Worm (Caenorhabditis elegans) whole organism, mixed stage, embryonic: Measurements from ENCODE around the gene F49F1.14.

Source experiments
- M03D4.4 ChIP-seq: sonication (generic microtip); optimal IDR thresholded peaks from 2 replicates; lab custom pipeline; 2017; ENCODE audit warnings: mild to moderate bottlenecking, missing genetic modification characterization, missing compliant biosample characterization
- bed-3 ChIP-seq: fragments of 200-800 bp; sonication (Bioruptor generic); optimal IDR thresholded peaks from 3 replicates; lab custom pipeline; 2018; ENCODE audit warnings: mild to moderate bottlenecking, missing genetic modification characterization, moderate library complexity, missing compliant biosample characterization
- ceh-39 ChIP-seq: fragments of 150-350 bp; optimal IDR thresholded peaks from 2 replicates; lab custom pipeline; 2014; ENCODE audit warnings: missing biosample characterization, missing genetic modification characterization
- ceh-43 ChIP-seq: fragments of 200-800 bp; sonication (Bioruptor generic); optimal IDR thresholded peaks from 2 replicates; lab custom pipeline; 2018; ENCODE audit warnings: mild to moderate bottlenecking, missing genetic modification characterization, moderate library complexity, missing compliant biosample characterization
- ceh-83 ChIP-seq: fragments of 200-800 bp; sonication (Bioruptor generic); optimal IDR thresholded peaks from 2 replicates; lab custom pipeline; 2018; ENCODE audit warnings: mild to moderate bottlenecking, missing genetic modification characterization, missing compliant biosample characterization
- ces-1 ChIP-seq: fragments of 150-350 bp; optimal IDR thresholded peaks from 2 replicates; lab custom pipeline; 2014; ENCODE audit warnings: missing biosample characterization, missing genetic modification reagents, missing genetic modification characterization
- cnd-1 ChIP-seq: fragments of 200-800 bp; sonication (Bioruptor generic); optimal IDR thresholded peaks from 2 replicates; lab custom pipeline; 2018; ENCODE audit warnings: mild to moderate bottlenecking, missing genetic modification characterization, missing compliant biosample characterization
- drap-1 ChIP-seq: fragments of 200-800 bp; sonication (Bioruptor generic); optimal IDR thresholded peaks from 3 replicates; lab custom pipeline; 2018; ENCODE audit warnings: mild to moderate bottlenecking, missing genetic modification characterization, missing compliant biosample characterization
- elt-1 ChIP-seq: sonication (generic microtip); optimal IDR thresholded peaks from 2 replicates; lab custom pipeline; 2017; ENCODE audit warnings: missing genetic modification characterization, mild to moderate bottlenecking, missing compliant biosample characterization, antibody characterized with exemption, moderate library complexity, borderline replicate concordance; ENCODE audit not compliant: insufficient read depth
- elt-3 ChIP-seq: fragments of 150-350 bp; optimal IDR thresholded peaks from 2 replicates; lab custom pipeline; 2014; ENCODE audit warnings: missing biosample characterization, missing genetic modification characterization
- ham-2 ChIP-seq: fragments of 200-800 bp; sonication (Bioruptor generic); optimal IDR thresholded peaks from 2 replicates; lab custom pipeline; 2018; ENCODE audit warnings: mild to moderate bottlenecking, missing genetic modification characterization, missing compliant biosample characterization
- lin-13 ChIP-seq: fragments of 150-350 bp; optimal IDR thresholded peaks from 2 replicates; lab custom pipeline; 2014; ENCODE audit warnings: missing biosample characterization, missing genetic modification characterization
- lin-32 ChIP-seq: fragments of 200-800 bp; sonication (Bioruptor generic); optimal IDR thresholded peaks from 2 replicates; lab custom pipeline; 2018; ENCODE audit warnings: mild to moderate bottlenecking, missing genetic modification characterization, missing compliant biosample characterization
- mab-5 ChIP-seq: fragments of 150-350 bp; optimal IDR thresholded peaks from 2 replicates; lab custom pipeline; 2014; ENCODE audit warnings: missing biosample characterization, missing genetic modification characterization
- mep-1 ChIP-seq: fragments of 150-350 bp; optimal IDR thresholded peaks from 2 replicates; lab custom pipeline; 2017; ENCODE audit warnings: missing biosample characterization, missing genetic modification reagents, missing genetic modification characterization, inconsistent platforms
- mls-2 ChIP-seq: sonication (generic microtip); optimal IDR thresholded peaks from 2 replicates; lab custom pipeline; 2016; ENCODE audit warnings: mild to moderate bottlenecking, missing genetic modification characterization, moderate library complexity, missing compliant biosample characterization
- nhr-12 ChIP-seq: fragments of 150-350 bp; optimal IDR thresholded peaks from 2 replicates; lab custom pipeline; 2014; ENCODE audit warnings: missing biosample characterization, missing genetic modification characterization
- nhr-237 ChIP-seq: fragments of 150-350 bp; optimal IDR thresholded peaks from 2 replicates; lab custom pipeline; 2014; ENCODE audit warnings: missing biosample characterization, missing genetic modification characterization
- nhr-28 ChIP-seq: fragments of 150-350 bp; optimal IDR thresholded peaks from 2 replicates; lab custom pipeline; 2014; ENCODE audit warnings: missing biosample characterization, missing genetic modification characterization
- nhr-76 ChIP-seq: sonication (generic microtip); optimal IDR thresholded peaks from 2 replicates; lab custom pipeline; 2017; ENCODE audit warnings: missing biosample characterization, missing genetic modification characterization
- sem-2 ChIP-seq: fragments of 200-800 bp; sonication (Bioruptor generic); optimal IDR thresholded peaks from 2 replicates; lab custom pipeline; 2018; ENCODE audit warnings: mild to moderate bottlenecking, missing genetic modification characterization, missing compliant biosample characterization
- snpc-4 ChIP-seq: fragments of 150-350 bp; optimal IDR thresholded peaks from 2 replicates; lab custom pipeline; 2014; ENCODE audit warnings: missing biosample characterization, missing genetic modification characterization
- sptf-1 ChIP-seq: sonication (generic microtip); optimal IDR thresholded peaks from 2 replicates; lab custom pipeline; 2017; ENCODE audit warnings: mild to moderate bottlenecking, missing genetic modification characterization, moderate library complexity, missing compliant biosample characterization
- tbx-8 ChIP-seq: fragments of 200-800 bp; sonication (Bioruptor generic); optimal IDR thresholded peaks from 2 replicates; lab custom pipeline; 2018; ENCODE audit warnings: mild to moderate bottlenecking, missing genetic modification characterization, moderate library complexity, missing compliant biosample characterization
- unc-120 ChIP-seq: sonication (generic microtip); optimal IDR thresholded peaks from 2 replicates; lab custom pipeline; 2017; ENCODE audit warnings: missing genetic modification characterization, missing compliant biosample characterization; ENCODE audit not compliant: poor library complexity, severe bottlenecking
- unc-62 ChIP-seq: fragments of 150-350 bp; optimal IDR thresholded peaks from 2 replicates; lab custom pipeline; 2014; ENCODE audit warnings: missing biosample characterization, missing genetic modification reagents, missing genetic modification characterization
- zip-8 ChIP-seq: fragments of 150-350 bp; optimal IDR thresholded peaks from 2 replicates; lab custom pipeline; 2014; ENCODE audit warnings: missing biosample characterization, missing genetic modification characterization
- ztf-11 ChIP-seq: fragments of 150-350 bp; optimal IDR thresholded peaks from 2 replicates; lab custom pipeline; 2014; ENCODE audit warnings: missing biosample characterization, missing genetic modification characterization

The F49F1.14 gene

DNA sequence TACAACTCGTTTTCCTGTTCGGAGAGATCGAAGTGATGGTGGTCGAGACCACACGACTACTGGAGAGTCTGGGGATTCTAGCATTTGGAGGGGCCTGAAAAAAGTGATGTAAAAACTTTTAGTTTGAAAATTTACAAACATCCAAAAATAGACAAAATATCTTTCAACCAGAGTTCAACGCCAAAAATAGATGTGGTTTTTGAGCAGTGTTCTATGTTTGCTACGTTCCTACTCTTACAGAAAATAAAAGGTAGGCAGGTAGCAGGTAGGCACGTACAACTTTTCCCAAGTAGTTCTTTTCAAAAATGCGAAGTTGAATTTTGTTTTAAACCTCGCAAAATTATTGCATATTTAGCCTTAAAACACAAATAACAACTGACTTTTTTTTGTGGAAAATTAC lies at the start of gene F49F1.14:
TSS of gene F49F1.14 (minus strand) at position 101 of the 400 bp plus-strand sequence.
- TF ChIP-seq mab-5 (tag; lab: Kevin White, UChicago) (no peak), sem-2 (GFP tag; lab: Kevin White, UChicago) (no peak), ces-1 (GFP tag; lab: Kevin White, UChicago) (no peak), zip-8 (tag; lab: Kevin White, UChicago) (no peak), unc-120 (tag; lab: Kevin White, UChicago) (no peak), cnd-1 (tag; lab: Kevin White, UChicago) (no peak), elt-1 (tag; lab: Kevin White, UChicago) (no peak), unc-62 (GFP tag; lab: Kevin White, UChicago) (no peak), elt-3 (tag; lab: Kevin White, UChicago) (no peak), tbx-8 (GFP tag; lab: Kevin White, UChicago) (no peak), mls-2 (tag; lab: Kevin White, UChicago) (no peak), mep-1 (no peak), ham-2 (GFP tag; lab: Kevin White, UChicago) (no peak), ceh-43 (GFP tag; lab: Kevin White, UChicago) (no peak)

DNA sequence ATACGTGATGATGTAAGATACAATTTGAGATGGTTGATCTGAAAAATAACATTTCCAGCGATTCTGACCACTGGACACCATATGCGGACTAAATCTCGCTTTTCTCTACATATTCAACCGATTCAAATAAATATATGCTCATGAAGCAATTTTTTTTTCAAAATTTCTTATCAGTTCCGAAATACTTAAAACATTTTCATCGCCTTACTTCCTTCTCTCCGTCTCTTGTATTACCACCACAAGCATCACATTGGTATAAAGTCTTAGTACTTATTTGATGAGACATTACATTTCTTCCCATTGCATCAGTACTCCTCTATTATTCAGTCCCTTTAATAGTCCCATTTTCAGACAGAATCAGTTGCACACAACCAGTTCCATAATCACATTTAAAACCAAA lies 42.4 kb upstream of the F49F1.14 start, which contains the start of gene K08D10.14:
TSS of gene K08D10.14 (plus strand) at position 301 of the 400 bp plus-strand sequence.
- TF ChIP-seq sptf-1 (tag; lab: Kevin White, UChicago) (no peak), elt-3 (tag; lab: Kevin White, UChicago) (no peak), ztf-11 (tag; lab: Kevin White, UChicago) (no peak), nhr-12 (tag; lab: Kevin White, UChicago) (no peak), lin-13 (tag; lab: Kevin White, UChicago) (no peak), lin-32 (GFP tag; lab: Kevin White, UChicago) (no peak), snpc-4 (tag; lab: Kevin White, UChicago) (no peak), tbx-8 (GFP tag; lab: Kevin White, UChicago) (no peak)

DNA sequence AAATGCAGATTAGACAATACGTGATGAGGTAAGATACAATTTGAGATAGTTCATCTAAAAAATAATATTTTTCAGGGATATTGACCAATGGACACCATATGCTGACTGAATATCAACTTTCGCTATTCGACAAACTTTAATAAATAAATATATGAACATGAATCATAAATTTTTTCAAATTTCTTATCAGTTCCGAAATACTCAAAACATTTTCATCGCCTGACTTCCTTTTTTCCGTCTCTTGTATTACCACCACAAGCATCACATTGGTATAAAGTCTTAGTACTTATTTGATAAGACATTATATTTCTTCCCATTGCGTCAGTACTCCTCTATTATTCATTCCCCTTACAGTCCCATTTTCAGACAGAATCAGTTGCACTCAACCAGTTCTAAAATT lies 39.9 kb upstream of the F49F1.14 start, which contains the start of the genes K08D10.10 and R07C12.1:
TSS of gene K08D10.10 (plus strand) at position 93 of the 400 bp plus-strand sequence.
TSS of gene R07C12.1 (plus strand) at position 314 of the 400 bp plus-strand sequence.
- no peak for TF ChIP-seq bed-3 (GFP tag; lab: Kevin White, UChicago)
- TF ChIP-seq M03D4.4 (tag; lab: Kevin White, UChicago), result no peak
- no peak for TF ChIP-seq drap-1
- no peak for TF ChIP-seq mls-2 (tag; lab: Kevin White, UChicago)

DNA sequence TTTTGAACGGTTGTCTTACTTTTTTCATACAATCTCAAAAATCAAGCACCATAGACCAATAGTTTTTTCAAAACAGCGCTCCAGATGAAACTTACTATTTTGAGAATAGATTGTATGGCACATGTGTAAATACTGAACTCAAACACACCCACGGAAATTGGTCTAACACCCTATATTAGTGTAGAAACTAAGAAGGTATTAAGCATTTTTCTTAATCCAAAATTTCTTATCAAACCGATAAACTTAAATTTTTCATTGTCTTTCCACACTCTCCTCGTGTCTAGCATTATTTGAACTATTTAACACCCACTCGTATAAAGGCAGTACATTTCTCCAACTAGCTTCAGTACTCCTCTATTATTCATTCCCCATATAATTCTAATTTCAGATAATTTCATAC lies 37.9 kb upstream of the F49F1.14 start:
- TF ChIP-seq sptf-1 (tag; lab: Kevin White, UChicago), result no peak
- TF ChIP-seq nhr-237, result no peak
- no peak for TF ChIP-seq ceh-39 (tag; lab: Kevin White, UChicago)
- no peak for TF ChIP-seq ces-1 (GFP tag; lab: Kevin White, UChicago)
- no peak for TF ChIP-seq bed-3 (GFP tag; lab: Kevin White, UChicago)

DNA sequence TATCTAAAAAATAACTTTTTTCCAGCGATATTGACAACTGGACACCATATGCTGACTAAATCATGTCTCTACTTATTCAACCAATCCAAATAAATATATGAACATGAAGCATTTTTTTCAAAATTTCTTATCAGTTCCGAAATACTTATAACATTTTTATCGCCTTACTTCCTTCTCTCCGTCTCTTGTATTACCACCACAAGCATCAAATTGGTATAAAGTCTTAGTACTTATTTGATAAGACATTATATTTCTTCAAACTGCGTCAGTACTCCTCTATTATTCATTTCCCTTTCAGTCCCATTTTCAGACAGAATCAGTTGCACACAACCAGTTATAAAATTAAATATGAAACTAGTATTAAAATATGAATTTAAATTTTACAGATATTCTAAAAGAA lies 35.6 kb upstream of the F49F1.14 start:
- TF ChIP-seq elt-3 (tag; lab: Kevin White, UChicago), result no peak
- TF ChIP-seq nhr-76 (tag; lab: Kevin White, UChicago), result no peak
- no peak for TF ChIP-seq ham-2 (GFP tag; lab: Kevin White, UChicago)
- TF ChIP-seq nhr-28 (tag; lab: Kevin White, UChicago), result no peak
- no peak for TF ChIP-seq ceh-83 (GFP tag; lab: Kevin White, UChicago)
- no peak for TF ChIP-seq lin-13 (tag; lab: Kevin White, UChicago)

DNA sequence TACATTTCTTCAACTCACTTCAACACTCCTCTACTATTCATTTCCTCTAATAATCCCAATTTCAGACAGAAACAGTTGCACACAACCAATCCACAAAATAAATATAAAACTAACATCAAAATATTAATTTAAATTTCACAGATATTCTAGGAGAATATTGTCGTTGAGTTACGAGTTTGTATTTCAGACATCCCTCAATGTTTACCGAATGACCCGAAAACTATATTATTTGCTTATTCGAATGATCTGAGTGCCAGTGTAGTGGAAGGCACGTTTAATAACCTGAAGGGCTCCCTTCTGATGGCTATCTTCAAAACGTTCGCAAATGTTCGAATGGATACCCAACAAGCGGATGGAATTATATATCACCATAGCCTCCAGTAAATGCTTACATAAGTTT lies 32.5 kb upstream of the F49F1.14 start, which contains the start of gene R07C12.3:
TSS of gene R07C12.3 (plus strand) at position 301 of the 400 bp plus-strand sequence.
- no peak for TF ChIP-seq mab-5 (tag; lab: Kevin White, UChicago)
- no peak for TF ChIP-seq ceh-39 (tag; lab: Kevin White, UChicago)
- TF ChIP-seq elt-3 (tag; lab: Kevin White, UChicago), result no peak
- no peak for TF ChIP-seq snpc-4 (tag; lab: Kevin White, UChicago)
- no peak for TF ChIP-seq unc-62 (GFP tag; lab: Kevin White, UChicago)
- TF ChIP-seq mep-1, result no peak
- no peak for TF ChIP-seq nhr-28 (tag; lab: Kevin White, UChicago)
